Worm (Caenorhabditis elegans): ENCODE data around the gene F35B12.9.

DNA sequence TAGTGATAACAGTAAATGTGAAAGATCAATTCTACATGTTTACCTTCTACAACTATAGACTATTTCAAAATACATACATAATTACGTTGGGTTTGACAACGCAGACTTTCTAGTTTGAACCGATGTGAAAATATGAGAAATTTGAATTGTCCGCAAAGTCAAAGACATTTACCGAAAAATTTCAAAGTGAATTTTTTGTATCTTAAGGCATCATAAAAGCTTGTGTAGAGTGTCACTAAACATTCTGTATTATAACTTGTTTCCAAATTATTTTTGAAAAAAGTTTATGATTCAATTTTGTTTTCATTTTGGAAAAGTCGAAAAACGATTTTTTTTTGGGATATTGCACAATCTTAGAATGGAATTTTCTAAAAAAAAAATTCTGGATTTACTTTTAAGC lies 34.6 kb downstream of the F35B12.9 start:
- TF ChIP-seq tbx-37 (GFP tag; conservative IDR thresholded peaks at IDR 0.05) (no peak), flt-1 (GFP tag; IDR thresholded peaks at IDR 0.05) (no peak), ama-1 (optimal IDR thresholded peaks at IDR 0.05) (no peak), B0310.2 (tag; optimal IDR thresholded peaks at IDR 0.05) (no peak)
